Worm (Caenorhabditis elegans) whole organism, L4 larva: ENCODE measurements around the gene spp-21.

Source experiments
- D1046.2 ChIP-seq: fragments of 200-800 bp; sonication (Bioruptor generic); IDR thresholded peaks from 2 replicates; pipeline ENCODE4 v1.3.6; 2022; ENCODE audit warnings: missing genetic modification characterization, missing compliant biosample characterization
- F10B5.3 ChIP-seq: sonication (generic microtip); optimal IDR thresholded peaks from 2 replicates; lab custom pipeline; 2016; ENCODE audit warnings: mild to moderate bottlenecking, missing genetic modification characterization, missing compliant biosample characterization
- F37D6.2 ChIP-seq: sonication (generic microtip); optimal IDR thresholded peaks from 2 replicates; lab custom pipeline; 2016; ENCODE audit warnings: mild to moderate bottlenecking, missing genetic modification characterization, missing compliant biosample characterization
- F44E2.7 ChIP-seq: fragments of 200-800 bp; sonication (Bioruptor generic); IDR thresholded peaks from 2 replicates; pipeline ENCODE4 v2.1.2; 2022; ENCODE audit warnings: missing genetic modification characterization, missing compliant biosample characterization
- Y75B8A.6 ChIP-seq: fragments of 200-800 bp; sonication (Bioruptor generic); IDR thresholded peaks from 2 replicates; pipeline ENCODE4 v1.3.6; 2022; ENCODE audit warnings: missing genetic modification reagents, missing genetic modification characterization, missing compliant biosample characterization
- aha-1 ChIP-seq: fragments of 150-350 bp; peaks from one replicate; lab custom pipeline; 2014; ENCODE audit warnings: missing biosample characterization, missing genetic modification characterization
- ama-1 ChIP-seq: fragments of 150-350 bp; optimal IDR thresholded peaks from 2 replicates; lab custom pipeline; 2014; ENCODE audit warnings: inconsistent platforms, mixed read lengths
- arid-1 ChIP-seq: fragments of 200-800 bp; sonication (Bioruptor generic); conservative IDR thresholded peaks from 2 replicates; pipeline ENCODE4 v1.3.6; 2022; ENCODE audit warnings: missing genetic modification reagents, missing genetic modification characterization, missing compliant biosample characterization
- attf-4 ChIP-seq: sonication (generic microtip); optimal IDR thresholded peaks from 3 replicates; lab custom pipeline; 2017; ENCODE audit warnings: missing biosample characterization, missing genetic modification characterization
- ceh-20 ChIP-seq: fragments of 200-800 bp; sonication (Bioruptor generic); IDR thresholded peaks from 2 replicates; pipeline ENCODE4 v1.3.6; 2022; ENCODE audit warnings: missing genetic modification reagents, missing genetic modification characterization, missing compliant biosample characterization
- ceh-32 ChIP-seq: sonication (generic microtip); optimal IDR thresholded peaks from 2 replicates; lab custom pipeline; 2016; ENCODE audit warnings: mild to moderate bottlenecking, missing genetic modification characterization, missing compliant biosample characterization; ENCODE audit not compliant: poor library complexity
- daf-16 ChIP-seq, 3 experiments: sonication (generic microtip); optimal IDR thresholded peaks; 2 replicates each; lab custom pipeline; 2016 to 2017; ENCODE audit warnings: missing genetic modification characterization in 3 of 3, missing genetic modification reagents in 3 of 3, mild to moderate bottlenecking in 2 of 3, missing compliant biosample characterization in 2 of 3, missing biosample characterization in 1 of 3, moderate library complexity in 1 of 3
- dmd-6 ChIP-seq: fragments of 200-800 bp; sonication (Bioruptor generic); IDR thresholded peaks from 2 replicates; pipeline ENCODE4 v1.3.6; 2022; ENCODE audit warnings: missing genetic modification reagents, missing genetic modification characterization, missing compliant biosample characterization
- dmd-8 ChIP-seq: fragments of 200-800 bp; sonication (Bioruptor generic); IDR thresholded peaks from 2 replicates; pipeline ENCODE4 v1.3.6; 2022; ENCODE audit warnings: missing genetic modification characterization, missing compliant biosample characterization
- dmd-9 ChIP-seq: fragments of 200-800 bp; sonication (Bioruptor generic); IDR thresholded peaks from 2 replicates; pipeline ENCODE4 v1.3.6; 2022; ENCODE audit warnings: missing genetic modification reagents, missing genetic modification characterization, missing compliant biosample characterization
- dpl-1 ChIP-seq: fragments of 150-350 bp; optimal IDR thresholded peaks from 2 replicates; lab custom pipeline; 2014; ENCODE audit warnings: missing biosample characterization, missing genetic modification reagents, missing genetic modification characterization
- dve-1 ChIP-seq: sonication (generic microtip); optimal IDR thresholded peaks from 2 replicates; lab custom pipeline; 2017; ENCODE audit warnings: antibody characterized with exemption, mild to moderate bottlenecking, missing genetic modification characterization, missing compliant biosample characterization; ENCODE audit not compliant: insufficient read depth
- egl-27 ChIP-seq: sonication (generic microtip); optimal IDR thresholded peaks from 3 replicates; lab custom pipeline; 2017; ENCODE audit warnings: missing biosample characterization, missing genetic modification reagents, missing genetic modification characterization
- egl-43 ChIP-seq: fragments of 200-800 bp; sonication (Bioruptor generic); IDR thresholded peaks from 2 replicates; pipeline ENCODE4 v1.3.6; 2022; ENCODE audit warnings: missing genetic modification reagents, missing genetic modification characterization, missing compliant biosample characterization
- fkh-10 ChIP-seq: fragments of 150-350 bp; optimal IDR thresholded peaks from 2 replicates; lab custom pipeline; 2014; ENCODE audit warnings: missing biosample characterization, missing genetic modification reagents, missing genetic modification characterization
- fos-1 ChIP-seq: fragments of 150-350 bp; optimal IDR thresholded peaks from 2 replicates; lab custom pipeline; 2014; ENCODE audit warnings: missing biosample characterization, missing genetic modification characterization
- hlh-11 ChIP-seq: fragments of 200-800 bp; sonication (Bioruptor generic); optimal IDR thresholded peaks from 2 replicates; lab custom pipeline; 2018; ENCODE audit warnings: mild to moderate bottlenecking, missing genetic modification characterization, missing compliant biosample characterization
- hlh-30 ChIP-seq: sonication (generic microtip); optimal IDR thresholded peaks from 2 replicates; lab custom pipeline; 2017; ENCODE audit warnings: antibody characterized with exemption, mild to moderate bottlenecking, missing genetic modification characterization, missing compliant biosample characterization; ENCODE audit not compliant: insufficient read depth
- lin-38 ChIP-seq: fragments of 200-800 bp; sonication (Bioruptor generic); IDR thresholded peaks from 2 replicates; pipeline ENCODE4 v1.3.6; 2022; ENCODE audit warnings: missing genetic modification reagents, missing genetic modification characterization, missing compliant biosample characterization
- lsy-2 ChIP-seq, 2 experiments: fragments of 150-350 bp in 1 of 2; sonication (generic microtip) in 1 of 2; optimal IDR thresholded peaks; 2 replicates each; lab custom pipeline; 2014 to 2017; ENCODE audit warnings: missing biosample characterization in 2 of 2, missing genetic modification characterization in 2 of 2
- mdl-1 ChIP-seq, 2 experiments: fragments of 150-350 bp in 1 of 2; sonication (generic microtip) in 1 of 2; optimal IDR thresholded peaks; 2 replicates each; lab custom pipeline; 2014 to 2017; ENCODE audit warnings: missing biosample characterization in 2 of 2, missing genetic modification characterization in 2 of 2
- mep-1 ChIP-seq: fragments of 150-350 bp; sonication (generic microtip); optimal IDR thresholded peaks from 3 replicates; lab custom pipeline; 2014; ENCODE audit warnings: missing biosample characterization, missing genetic modification characterization
- mes-2 ChIP-seq: sonication (generic microtip); optimal IDR thresholded peaks from 2 replicates; lab custom pipeline; 2016; ENCODE audit warnings: missing genotype, mild to moderate bottlenecking, missing genetic modification characterization, missing compliant biosample characterization; ENCODE audit not compliant: poor library complexity, severe bottlenecking
- mxl-3 ChIP-seq: fragments of 200-800 bp; sonication (Bioruptor generic); optimal IDR thresholded peaks from 2 replicates; lab custom pipeline; 2018; ENCODE audit warnings: mild to moderate bottlenecking, missing genetic modification characterization, missing compliant biosample characterization
- nhr-10 ChIP-seq: fragments of 150-350 bp; optimal IDR thresholded peaks from 2 replicates; lab custom pipeline; 2014; ENCODE audit warnings: missing biosample characterization, missing genetic modification characterization
- nhr-11 ChIP-seq: fragments of 150-350 bp; optimal IDR thresholded peaks from 2 replicates; lab custom pipeline; 2014; ENCODE audit warnings: missing biosample characterization, missing genetic modification characterization
- nhr-111 ChIP-seq: fragments of 200-800 bp; sonication (Bioruptor generic); optimal IDR thresholded peaks from 2 replicates; lab custom pipeline; 2018; ENCODE audit warnings: mild to moderate bottlenecking, missing genetic modification characterization, missing compliant biosample characterization
- nhr-28 ChIP-seq: fragments of 150-350 bp; optimal IDR thresholded peaks from 2 replicates; lab custom pipeline; 2014; ENCODE audit warnings: missing biosample characterization, missing genetic modification characterization
- nhr-41 ChIP-seq: fragments of 200-800 bp; sonication (Bioruptor generic); IDR thresholded peaks from 2 replicates; pipeline ENCODE4 v1.3.6; 2022; ENCODE audit warnings: missing genetic modification reagents, missing genetic modification characterization, missing compliant biosample characterization
- nhr-48 ChIP-seq: sonication (generic microtip); optimal IDR thresholded peaks from 2 replicates; lab custom pipeline; 2016; ENCODE audit warnings: mild to moderate bottlenecking, missing genetic modification characterization, missing compliant biosample characterization
- nhr-77 ChIP-seq: fragments of 150-350 bp; optimal IDR thresholded peaks from 2 replicates; lab custom pipeline; 2014; ENCODE audit warnings: missing biosample characterization, missing genetic modification characterization
- saeg-2 ChIP-seq: fragments of 200-800 bp; sonication (Bioruptor generic); IDR thresholded peaks from 2 replicates; pipeline ENCODE4 v1.3.6; 2022; ENCODE audit warnings: missing genetic modification reagents, missing genetic modification characterization, missing compliant biosample characterization
- sdz-12 ChIP-seq: fragments of 200-800 bp; sonication (Bioruptor generic); optimal IDR thresholded peaks from 2 replicates; lab custom pipeline; 2018; ENCODE audit warnings: mild to moderate bottlenecking, missing genetic modification characterization, missing compliant biosample characterization
- snpc-1.2 ChIP-seq: fragments of 200-800 bp; sonication (Bioruptor generic); IDR thresholded peaks from 2 replicates; pipeline ENCODE4 v1.3.6; 2022; ENCODE audit warnings: missing genetic modification reagents, missing genetic modification characterization, missing compliant biosample characterization
- spr-1 ChIP-seq: sonication (generic microtip); optimal IDR thresholded peaks from 2 replicates; lab custom pipeline; 2016; ENCODE audit warnings: mild to moderate bottlenecking, missing genetic modification characterization, missing compliant biosample characterization
- unc-39 ChIP-seq: sonication (generic microtip); optimal IDR thresholded peaks from 2 replicates; lab custom pipeline; 2017; ENCODE audit warnings: missing biosample characterization, missing genetic modification characterization
- unc-62 ChIP-seq, 3 experiments: fragments of 150-350 bp in 1 of 3; sonication (generic microtip); optimal IDR thresholded peaks in 2 of 3; peaks in 1 of 3; 1 replicate in 1 of 3; 2 replicates in 2 of 3; lab custom pipeline; 2014 to 2017; ENCODE audit warnings: missing biosample characterization in 3 of 3, missing genetic modification characterization in 3 of 3, missing genetic modification reagents in 3 of 3, missing genotype in 1 of 3
- vab-7 ChIP-seq: fragments of 200-800 bp; sonication (Bioruptor generic); IDR thresholded peaks from 2 replicates; pipeline ENCODE4 v1.3.6; 2022; ENCODE audit warnings: missing genetic modification reagents, missing genetic modification characterization, missing compliant biosample characterization
- zag-1 ChIP-seq: fragments of 150-350 bp; optimal IDR thresholded peaks from 2 replicates; lab custom pipeline; 2014; ENCODE audit warnings: missing biosample characterization, missing genetic modification characterization
- zfp-3 ChIP-seq: fragments of 200-800 bp; sonication (Bioruptor generic); conservative IDR thresholded peaks from 2 replicates; pipeline ENCODE4 v1.3.6; 2022; ENCODE audit warnings: missing genetic modification reagents, missing genetic modification characterization, missing compliant biosample characterization
- ztf-7 ChIP-seq: fragments of 150-350 bp; optimal IDR thresholded peaks from 2 replicates; lab custom pipeline; 2014; ENCODE audit warnings: missing biosample characterization, missing genetic modification characterization

The spp-21 gene

DNA sequence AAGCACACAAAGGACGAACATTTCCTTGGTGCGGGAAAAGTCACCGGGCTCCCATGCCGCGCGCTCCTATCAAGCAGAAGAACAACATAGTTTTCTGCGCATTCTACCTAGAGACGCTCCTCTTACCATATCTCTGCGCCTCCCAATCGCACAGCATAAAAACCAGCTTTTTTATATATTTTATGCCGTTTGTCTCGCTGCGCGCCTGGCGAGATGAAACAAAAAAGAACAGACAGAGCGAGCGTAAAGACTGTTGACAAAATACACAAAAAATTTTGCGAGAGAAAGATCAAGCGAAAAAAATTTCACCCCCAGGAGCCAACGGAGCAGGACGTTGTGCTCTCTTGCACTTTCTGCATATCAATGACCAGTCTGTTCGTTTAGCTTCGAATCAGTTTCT, 12.2 kb upstream of the spp-21 start (continued):
- TF ChIP-seq vab-7 (GFP tag; lab: Robert Waterston, UW) (no peak), lin-38 (GFP tag; lab: Robert Waterston, UW) (0 out of 2 replicates have a peak, but pooled peaks have one; percentile 5), Y75B8A.6 (GFP tag; lab: Robert Waterston, UW) (no peak), snpc-1.2 (GFP tag; lab: Robert Waterston, UW) (no peak), dmd-8 (GFP tag; lab: Robert Waterston, UW) (peak; percentile 51; the same call in 1 of the 2 replicates), spr-1 (tag; lab: Kevin White, UChicago) (no peak)

DNA sequence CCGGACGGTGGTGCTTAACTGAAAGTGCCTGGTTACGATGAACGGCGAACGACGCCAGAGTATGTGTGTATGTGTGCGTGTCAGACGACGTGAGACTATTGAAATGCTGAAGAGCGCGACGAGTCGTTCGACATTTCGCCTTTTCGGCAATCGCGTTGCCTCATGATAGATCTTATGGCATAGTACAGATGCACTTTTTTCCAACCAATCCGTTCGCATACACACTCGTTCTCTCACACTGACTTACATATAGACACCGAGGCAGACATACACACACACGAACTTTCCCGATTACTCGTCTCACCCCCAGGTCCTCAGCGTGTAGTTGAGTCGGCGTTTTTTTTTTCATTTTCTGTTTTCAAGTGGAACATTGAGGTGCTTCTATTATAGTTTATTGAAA, 11.2 kb upstream of the spp-21 start:
- peak; percentile 88 for TF ChIP-seq aha-1
- TF ChIP-seq lsy-2 (tag; optimal IDR thresholded peaks at IDR 0.05; lab: Kevin White, UChicago) = peak; percentile 8 to 37
- no peak for TF ChIP-seq unc-39
- TF ChIP-seq dmd-6 (GFP tag; lab: Robert Waterston, UW) = peak; percentile 10; the same call in 1 of the 2 replicates
- TF ChIP-seq mes-2 = peak; percentile 7
- peak in 1 of 2 experiments; percentile 99 for TF ChIP-seq unc-62 (GFP tag; optimal IDR thresholded peaks at IDR 0.05 in 1 of 2; lab: Kevin White, UChicago)
- no peak for TF ChIP-seq unc-62 (tag; optimal IDR thresholded peaks at IDR 0.05; lab: Kevin White, UChicago)
- peak; percentile 87 for TF ChIP-seq hlh-30 (tag; lab: Kevin White, UChicago)
- TF ChIP-seq nhr-10 = peak; percentile 4
- TF ChIP-seq ceh-32 (tag; lab: Kevin White, UChicago) = no peak
- peak; percentile 52 for TF ChIP-seq mep-1 (tag; lab: Kevin White, UChicago)
- TF ChIP-seq mdl-1 (tag; optimal IDR thresholded peaks at IDR 0.05; lab: Kevin White, UChicago) = peak in 1 of 2 experiments; percentile 55
- TF ChIP-seq nhr-77 (tag; lab: Kevin White, UChicago) = no peak
- no peak for TF ChIP-seq dpl-1 (GFP tag; lab: Kevin White, UChicago)
- peak; percentile 1 for TF ChIP-seq ama-1
- no peak for TF ChIP-seq fkh-10
- peak; percentile 13; the same call in 1 of the 2 replicates for TF ChIP-seq ceh-20 (GFP tag; lab: Robert Waterston, UW)
- TF ChIP-seq hlh-11 (tag; lab: Kevin White, UChicago) = peak; percentile 42
- peak; percentile 14 for TF ChIP-seq nhr-48 (tag; lab: Kevin White, UChicago)
- peak; percentile 55 for TF ChIP-seq nhr-28 (tag; lab: Kevin White, UChicago)
- TF ChIP-seq attf-4 (tag; lab: Kevin White, UChicago) = no peak
- no peak for TF ChIP-seq daf-16 (GFP tag; optimal IDR thresholded peaks at IDR 0.05; lab: Kevin White, UChicago)
- TF ChIP-seq daf-16 (tag; optimal IDR thresholded peaks at IDR 0.05; lab: Kevin White, UChicago) = no peak

DNA sequence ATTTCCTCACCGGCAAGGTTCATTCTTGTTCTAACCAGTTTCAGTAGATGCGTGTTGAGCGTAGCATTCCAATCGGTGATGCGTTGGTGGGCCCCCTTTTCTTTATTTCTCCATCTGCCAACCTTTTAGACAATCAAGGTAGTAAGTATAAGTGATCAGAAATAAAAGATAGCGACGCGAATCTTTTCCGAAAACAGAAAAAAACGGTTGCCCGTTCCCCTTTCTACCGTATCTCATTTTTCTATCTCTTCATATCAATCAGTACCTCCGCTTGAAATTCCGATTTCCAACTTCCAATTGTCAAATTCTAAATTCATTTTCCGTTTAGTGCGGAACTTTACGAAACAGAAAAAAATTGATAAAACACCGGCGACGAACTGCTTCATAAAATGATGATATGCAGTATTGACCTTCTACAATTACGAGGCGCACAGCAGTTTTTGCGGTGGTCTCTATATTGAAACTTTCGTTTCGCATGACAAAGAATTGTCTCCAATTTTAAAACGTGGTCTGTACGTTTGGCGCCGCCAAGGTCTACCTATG, 10.5 kb upstream of the spp-21 start:
- no peak for TF ChIP-seq D1046.2
- no peak for TF ChIP-seq F10B5.3 (tag; lab: Kevin White, UChicago)
- no peak for TF ChIP-seq nhr-111 (GFP tag; lab: Kevin White, UChicago)
- TF ChIP-seq hlh-30 (tag; lab: Kevin White, UChicago) = peak; percentile 10
- no peak for TF ChIP-seq nhr-11 (tag; lab: Kevin White, UChicago)
- peak in 1 of 2 experiments; percentile 78 for TF ChIP-seq unc-62 (GFP tag; optimal IDR thresholded peaks at IDR 0.05 in 1 of 2; lab: Kevin White, UChicago)
- no peak for TF ChIP-seq unc-62 (tag; optimal IDR thresholded peaks at IDR 0.05; lab: Kevin White, UChicago)
- TF ChIP-seq dmd-9 (GFP tag; lab: Robert Waterston, UW) = no peak
- TF ChIP-seq dve-1 (tag; lab: Kevin White, UChicago) = no peak
- TF ChIP-seq dpl-1 (GFP tag; lab: Kevin White, UChicago) = no peak
- no peak for TF ChIP-seq zag-1 (tag; lab: Kevin White, UChicago)
- TF ChIP-seq egl-43 = no peak
- TF ChIP-seq fos-1 = no peak
- TF ChIP-seq mdl-1 (tag; optimal IDR thresholded peaks at IDR 0.05; lab: Kevin White, UChicago) = no peak
- no peak for TF ChIP-seq F44E2.7 (GFP tag; lab: Robert Waterston, UW)
- TF ChIP-seq nhr-41 = no peak
- no peak for TF ChIP-seq sdz-12
- TF ChIP-seq zfp-3 = no peak
- TF ChIP-seq ztf-7 (tag; lab: Kevin White, UChicago) = no peak
- peak; percentile 5 for TF ChIP-seq mxl-3 (GFP tag; lab: Kevin White, UChicago)
- TF ChIP-seq egl-27 (tag; lab: Kevin White, UChicago) = no peak
- no peak for TF ChIP-seq saeg-2 (GFP tag; lab: Robert Waterston, UW)
- TF ChIP-seq ceh-32 (tag; lab: Kevin White, UChicago) = no peak
- TF ChIP-seq F37D6.2 (tag; lab: Kevin White, UChicago) = no peak
- TF ChIP-seq ceh-20 (GFP tag; lab: Robert Waterston, UW) = no peak
- TF ChIP-seq arid-1 (GFP tag; lab: Robert Waterston, UW) = no peak
